Fruit fly (Drosophila melanogaster) whole organism, embryonic: Measurements from ENCODE around the gene Dup99B.

Source experiments
- Awh ChIP-seq: fragments of 200-800 bp; sonication (Bioruptor generic); IDR thresholded peaks from 2 replicates; pipeline ENCODE4, ENCODE4 v1.3.6; 2022; ENCODE audit warnings: missing biosample characterization, missing genetic modification characterization
- B-H2 ChIP-seq: fragments of 200-800 bp; sonication (Bioruptor generic); optimal IDR thresholded peaks from 2 replicates; lab custom pipeline; 2018; ENCODE audit warnings: missing biosample characterization, mild to moderate bottlenecking, missing genetic modification characterization
- BEAF-32 ChIP-seq: fragments of 200-800 bp; sonication (Bioruptor generic); optimal IDR thresholded peaks from 3 replicates; lab custom pipeline; 2017; ENCODE audit warnings: missing biosample characterization, missing genetic modification characterization, mild to moderate bottlenecking, moderate library complexity, missing genetic modification reagents
- BtbVII ChIP-seq: fragments of 200-800 bp; sonication (Bioruptor generic); optimal IDR thresholded peaks from 3 replicates; lab custom pipeline; 2017; ENCODE audit warnings: missing biosample characterization, mild to moderate bottlenecking, missing genetic modification characterization
- CG10147 ChIP-seq: fragments of 200-800 bp; sonication (Bioruptor generic); optimal IDR thresholded peaks from 2 replicates; lab custom pipeline; 2019; ENCODE audit warnings: missing biosample characterization, mild to moderate bottlenecking, missing genetic modification characterization, moderate library complexity
- CG10366 ChIP-seq: fragments of 200-800 bp; sonication (Bioruptor generic); IDR thresholded peaks from 2 replicates; pipeline ENCODE4 v1.3.6; 2022; ENCODE audit warnings: missing biosample characterization, missing genetic modification characterization
- CG10543 ChIP-seq: fragments of 200-800 bp; sonication (Bioruptor generic); optimal IDR thresholded peaks from 3 replicates; lab custom pipeline; 2017; ENCODE audit warnings: missing biosample characterization, mild to moderate bottlenecking, missing genetic modification characterization, moderate library complexity
- CG12236 ChIP-seq: fragments of 200-800 bp; sonication (Bioruptor generic); optimal IDR thresholded peaks from 2 replicates; lab custom pipeline; 2016; ENCODE audit warnings: missing biosample characterization, missing genetic modification characterization
- CG13775 ChIP-seq: fragments of 200-800 bp; sonication (Bioruptor generic); optimal IDR thresholded peaks from 3 replicates; lab custom pipeline; 2017; ENCODE audit warnings: missing biosample characterization, mild to moderate bottlenecking, missing genetic modification characterization
- CG14710 ChIP-seq: fragments of 200-800 bp; sonication (Bioruptor generic); optimal IDR thresholded peaks from 3 replicates; lab custom pipeline; 2019; ENCODE audit warnings: missing biosample characterization, mild to moderate bottlenecking, missing genetic modification characterization, moderate library complexity
- CG14965 ChIP-seq: fragments of 200-800 bp; sonication (Bioruptor generic); optimal IDR thresholded peaks from 2 replicates; lab custom pipeline; 2016; ENCODE audit warnings: missing biosample characterization, missing genetic modification characterization, borderline replicate concordance
- CG15011 ChIP-seq: fragments of 200-800 bp; sonication (Bioruptor generic); optimal IDR thresholded peaks from 3 replicates; lab custom pipeline; 2018; ENCODE audit warnings: missing biosample characterization, mild to moderate bottlenecking, missing genetic modification characterization
- CG15601 ChIP-seq: fragments of 200-800 bp; sonication (Bioruptor generic); optimal IDR thresholded peaks from 3 replicates; lab custom pipeline; 2019; ENCODE audit warnings: missing biosample characterization, mild to moderate bottlenecking, missing genetic modification characterization, moderate library complexity
- CG2199 ChIP-seq: fragments of 200-800 bp; sonication (Bioruptor generic); IDR thresholded peaks from 3 replicates; pipeline ENCODE4 v1.3.6; 2022; ENCODE audit warnings: missing biosample characterization, missing genetic modification characterization
- CG34376 ChIP-seq: fragments of 200-800 bp; sonication (Bioruptor generic); optimal IDR thresholded peaks from 2 replicates; lab custom pipeline; 2018; ENCODE audit warnings: missing biosample characterization, mild to moderate bottlenecking, missing genetic modification characterization
- CG42726 ChIP-seq: fragments of 200-800 bp; sonication (Bioruptor generic); IDR thresholded peaks from 2 replicates; pipeline ENCODE4 v1.3.6; 2022; ENCODE audit warnings: missing biosample characterization, missing genetic modification characterization; ENCODE audit not compliant: partially characterized antibody
- CG4360 ChIP-seq: fragments of 200-800 bp; sonication (Bioruptor generic); IDR thresholded peaks from 2 replicates; pipeline ENCODE4 v1.3.6; 2022; ENCODE audit warnings: missing biosample characterization, missing genetic modification characterization
- CG5180 ChIP-seq: fragments of 200-800 bp; sonication (Bioruptor generic); optimal IDR thresholded peaks from 3 replicates; lab custom pipeline; 2017; ENCODE audit warnings: missing biosample characterization, missing genetic modification characterization, mild to moderate bottlenecking, moderate library complexity, missing genetic modification reagents
- CG6654 ChIP-seq: fragments of 200-800 bp; sonication (Bioruptor generic); optimal IDR thresholded peaks from 2 replicates; lab custom pipeline; 2017; ENCODE audit warnings: missing biosample characterization, mild to moderate bottlenecking, missing genetic modification characterization
- CG6791 ChIP-seq: fragments of 200-800 bp; sonication (Bioruptor generic); IDR thresholded peaks from 3 replicates; pipeline ENCODE4 v1.3.6; 2022; ENCODE audit warnings: missing biosample characterization, missing genetic modification characterization; ENCODE audit not compliant: partially characterized antibody
- CG7963 ChIP-seq: fragments of 200-800 bp; sonication (Bioruptor generic); IDR thresholded peaks from 3 replicates; pipeline ENCODE4 v1.3.6; 2022; ENCODE audit warnings: missing biosample characterization, missing genetic modification characterization; ENCODE audit not compliant: partially characterized antibody
- CG7987 ChIP-seq: fragments of 200-800 bp; sonication (Bioruptor generic); optimal IDR thresholded peaks from 2 replicates; lab custom pipeline; 2018; ENCODE audit warnings: missing biosample characterization, mild to moderate bottlenecking, missing genetic modification characterization, moderate library complexity
- CHES-1-like ChIP-seq: fragments of 200-800 bp; sonication (Bioruptor generic); optimal IDR thresholded peaks from 2 replicates; lab custom pipeline; 2016; ENCODE audit warnings: missing biosample characterization, missing genetic modification characterization
- CkIIα-i1 ChIP-seq: fragments of 200-800 bp; sonication (Bioruptor generic); IDR thresholded peaks from 2 replicates; pipeline ENCODE4 v1.3.6; 2022; ENCODE audit warnings: missing biosample characterization, missing genetic modification characterization
- Dip2 ChIP-seq: fragments of 200-800 bp; sonication (Bioruptor generic); IDR thresholded peaks from 2 replicates; pipeline ENCODE4 v1.3.6; 2022; ENCODE audit warnings: missing biosample characterization, missing genetic modification characterization
- Hand ChIP-seq: fragments of 200-800 bp; sonication (Bioruptor generic); optimal IDR thresholded peaks from 2 replicates; lab custom pipeline; 2017; ENCODE audit warnings: mild to moderate bottlenecking, missing biosample characterization, missing genetic modification reagents, missing genetic modification characterization
- Hsf ChIP-seq: fragments of 200-800 bp; sonication (Bioruptor generic); optimal IDR thresholded peaks from 3 replicates; lab custom pipeline; 2016; ENCODE audit warnings: missing biosample characterization, missing genetic modification characterization
- Lhr ChIP-seq: fragments of 200-800 bp; sonication (Bioruptor generic); optimal IDR thresholded peaks from 3 replicates; lab custom pipeline; 2017; ENCODE audit warnings: mild to moderate bottlenecking, missing biosample characterization, missing genetic modification reagents, missing genetic modification characterization
- Mad ChIP-seq: fragments of 200-800 bp; sonication (Bioruptor generic); optimal IDR thresholded peaks from 2 replicates; lab custom pipeline; 2016; ENCODE audit warnings: missing biosample characterization, missing genetic modification characterization
- Meics ChIP-seq: fragments of 200-800 bp; sonication (Bioruptor generic); optimal IDR thresholded peaks from 2 replicates; lab custom pipeline; 2017; ENCODE audit warnings: missing biosample characterization, mild to moderate bottlenecking, missing genetic modification characterization
- Mrtf ChIP-seq: fragments of 200-800 bp; sonication (Bioruptor generic); IDR thresholded peaks from 3 replicates; pipeline ENCODE4 v1.3.6; 2022; ENCODE audit warnings: missing biosample characterization, missing genetic modification characterization
- NFAT ChIP-seq: fragments of 200-800 bp; sonication (Bioruptor generic); IDR thresholded peaks from 2 replicates; pipeline ENCODE4 v1.3.6; 2022; ENCODE audit warnings: missing biosample characterization, missing genetic modification characterization
- Nf-YB ChIP-seq: fragments of 200-800 bp; sonication (Bioruptor generic); optimal IDR thresholded peaks from 3 replicates; lab custom pipeline; 2019; ENCODE audit warnings: missing biosample characterization, mild to moderate bottlenecking, missing genetic modification characterization, moderate library complexity
- Oli ChIP-seq: fragments of 200-800 bp; sonication (Bioruptor generic); optimal IDR thresholded peaks from 2 replicates; lab custom pipeline; 2018; ENCODE audit warnings: missing biosample characterization, mild to moderate bottlenecking, missing genetic modification characterization, moderate library complexity
- Opbp ChIP-seq: fragments of 200-800 bp; sonication (Bioruptor generic); IDR thresholded peaks from 3 replicates; pipeline ENCODE4 v1.3.6; 2022; ENCODE audit warnings: missing biosample characterization, missing genetic modification characterization; ENCODE audit not compliant: partially characterized antibody
- Sin3A ChIP-seq: fragments of >200 bp; optimal IDR thresholded peaks from 2 replicates; lab custom pipeline; 2018
- Trl ChIP-seq, 3 experiments: fragments of >200 bp in 2 of 3; fragments of 200-800 bp in 1 of 3; sonication (Bioruptor generic) in 1 of 3; optimal IDR thresholded peaks; 2 replicates in 1 of 3; 3 replicates in 2 of 3; lab custom pipeline; 2016 to 2017; ENCODE audit warnings: missing biosample characterization in 1 of 3, missing genetic modification characterization in 1 of 3
- ato ChIP-seq: fragments of 200-800 bp; sonication (Bioruptor generic); IDR thresholded peaks from 2 replicates; pipeline ENCODE4 v1.3.6; 2022; ENCODE audit warnings: missing biosample characterization, missing genetic modification characterization; ENCODE audit not compliant: partially characterized antibody
- ci ChIP-seq: fragments of 200-800 bp; sonication (Bioruptor generic); IDR thresholded peaks from 3 replicates; pipeline ENCODE4 v1.3.6; 2022; ENCODE audit warnings: missing biosample characterization, missing genetic modification characterization
- esg ChIP-seq: fragments of 200-800 bp; sonication (Bioruptor generic); conservative IDR thresholded peaks from 2 replicates; pipeline ENCODE4 v1.3.6; 2022; ENCODE audit warnings: missing biosample characterization, missing genetic modification characterization
- fd102C ChIP-seq: fragments of 200-800 bp; sonication (Bioruptor generic); optimal IDR thresholded peaks from 2 replicates; lab custom pipeline; 2018; ENCODE audit warnings: missing biosample characterization, mild to moderate bottlenecking, missing genetic modification characterization, moderate library complexity
- gem ChIP-seq: fragments of 200-800 bp; sonication (Bioruptor generic); optimal IDR thresholded peaks from 2 replicates; lab custom pipeline; 2019; ENCODE audit warnings: missing biosample characterization, mild to moderate bottlenecking, missing genetic modification characterization, moderate library complexity
- nerfin-1 ChIP-seq: fragments of 200-800 bp; sonication (Bioruptor generic); optimal IDR thresholded peaks from 3 replicates; lab custom pipeline; 2019; ENCODE audit warnings: missing biosample characterization, mild to moderate bottlenecking, missing genetic modification characterization, moderate library complexity
- onecut ChIP-seq: fragments of 200-800 bp; sonication (Bioruptor generic); IDR thresholded peaks from 2 replicates; pipeline ENCODE4 v1.3.6; 2022; ENCODE audit warnings: missing biosample characterization, missing genetic modification characterization
- ranshi ChIP-seq: fragments of 200-800 bp; sonication (Bioruptor generic); IDR thresholded peaks from 2 replicates; pipeline ENCODE4 v1.3.6; 2022; ENCODE audit warnings: missing biosample characterization, missing genetic modification characterization
- sna ChIP-seq: fragments of 200-800 bp; sonication (Bioruptor generic); IDR thresholded peaks from 2 replicates; pipeline ENCODE4 v1.3.6; 2022; ENCODE audit warnings: missing biosample characterization, missing genetic modification characterization; ENCODE audit not compliant: partially characterized antibody
- sug ChIP-seq: fragments of 200-800 bp; optimal IDR thresholded peaks from 2 replicates; lab custom pipeline; 2019; ENCODE audit warnings: missing biosample characterization, mild to moderate bottlenecking, missing genetic modification characterization, moderate library complexity
- z ChIP-seq: fragments of 200-800 bp; sonication (Bioruptor generic); IDR thresholded peaks from 3 replicates; pipeline ENCODE4 v1.3.6; 2022; ENCODE audit warnings: missing biosample characterization, missing genetic modification characterization
- zen2 ChIP-seq: fragments of 200-800 bp; sonication (Bioruptor generic); IDR thresholded peaks from 3 replicates; pipeline ENCODE4 v1.3.6; 2022; ENCODE audit warnings: missing biosample characterization, missing genetic modification characterization; ENCODE audit not compliant: partially characterized antibody

Dup99B gene

DNA sequence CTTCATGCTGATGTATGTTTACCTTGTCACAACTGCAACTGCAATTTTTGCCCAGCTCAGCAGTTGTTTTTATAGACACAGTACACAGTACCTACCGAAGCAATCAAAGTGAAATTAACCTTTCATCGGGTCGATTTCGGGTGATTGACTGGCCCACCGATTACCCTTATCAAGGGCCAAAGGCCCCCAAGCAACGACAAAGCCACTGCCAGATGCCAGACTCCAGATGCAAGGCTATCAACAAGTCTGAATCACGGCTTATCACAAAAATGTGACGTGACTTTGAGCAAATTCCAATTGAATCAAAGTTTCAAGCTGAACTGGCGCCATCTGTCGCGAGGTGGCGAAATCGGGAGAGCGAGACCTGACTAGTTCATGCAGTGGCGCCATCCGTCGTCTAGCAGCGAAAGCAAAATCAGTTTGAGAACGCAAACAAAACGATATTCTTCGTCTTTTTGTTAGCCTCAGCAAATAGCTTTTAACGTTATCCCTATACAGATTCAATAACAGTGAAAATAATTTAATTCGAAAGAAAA is 1.7 kb upstream of the Dup99B start, which contains the start of gene Obp99b (continued):
- TF ChIP-seq CG13775 (GFP tag; lab: Kevin White, UChicago) (peak; percentile 80), CG12236 (GFP tag; lab: Kevin White, UChicago) (peak; percentile 66), CG15011 (peak; percentile 48), Trl (optimal IDR thresholded peaks at IDR 0.05; lab: Kevin White, UChicago) (peak in 1 of 2 experiments; percentile 10), Trl (GFP tag; optimal IDR thresholded peaks at IDR 0.05; lab: Kevin White, UChicago) (peak; percentile 85), nerfin-1 (tag; lab: Kevin White, UChicago) (peak; percentile 51), Awh (GFP tag; lab: Robert Waterston, UW) (peak; percentile 90), sug (tag; lab: Kevin White, UChicago) (no peak), NFAT (GFP tag; lab: Robert Waterston, UW) (peak; percentile 90), Hsf (peak; percentile 84), CG7963 (GFP tag; lab: Robert Waterston, UW) (no peak), z (GFP tag; lab: Robert Waterston, UW) (no peak), Mrtf (GFP tag; lab: Robert Waterston, UW) (peak; percentile 85; the same call in 2 of the 3 replicates), B-H2 (peak; percentile 27), CkIIα-i1 (GFP tag; lab: Robert Waterston, UW) (0 out of 2 replicates have a peak, but pooled peaks have one; percentile 18), CG34376 (peak; percentile 67), CG6791 (GFP tag; lab: Robert Waterston, UW) (no peak), CG10366 (GFP tag; lab: Robert Waterston, UW) (peak; percentile 71), esg (peak; percentile 50), ato (GFP tag; lab: Robert Waterston, UW) (no peak), Sin3A (lab: Kevin White, UChicago) (no peak), CG7987 (GFP tag; lab: Kevin White, UChicago) (peak; percentile 88), CG14710 (tag; lab: Kevin White, UChicago) (peak; percentile 42), CG6654 (peak; percentile 73), CG2199 (GFP tag; lab: Robert Waterston, UW) (peak; percentile 95), CHES-1-like (GFP tag; lab: Kevin White, UChicago) (peak; percentile 41), Hand (GFP tag; lab: Kevin White, UChicago) (no peak), Lhr (GFP tag; lab: Kevin White, UChicago) (peak; percentile 75), onecut (peak; percentile 92), Oli (tag; lab: Kevin White, UChicago) (peak; percentile 70), CG5180 (peak; percentile 62), ranshi (GFP tag; lab: Robert Waterston, UW) (peak; percentile 69), sna (GFP tag; lab: Robert Waterston, UW) (no peak), CG42726 (GFP tag; lab: Robert Waterston, UW) (no peak), Nf-YB (peak; percentile 40), ci (GFP tag; lab: Robert Waterston, UW) (peak; percentile 96), CG4360 (GFP tag; lab: Robert Waterston, UW) (no peak), gem (tag; lab: Kevin White, UChicago) (peak; percentile 56), fd102C (GFP tag; lab: Kevin White, UChicago) (peak; percentile 73), Mad (peak; percentile 78), Meics (GFP tag; lab: Kevin White, UChicago) (peak; percentile 85), BEAF-32 (GFP tag; lab: Kevin White, UChicago) (no peak), BtbVII (peak; percentile 79), CG10543 (GFP tag; lab: Kevin White, UChicago) (peak; percentile 63), Opbp (GFP tag; lab: Robert Waterston, UW) (no peak), zen2 (GFP tag; lab: Robert Waterston, UW) (no peak), CG10147 (GFP tag; lab: Kevin White, UChicago) (peak; percentile 36), CG14965 (peak; percentile 98), Dip2 (no peak), CG15601 (tag; lab: Kevin White, UChicago) (peak; percentile 62)
